Fruit fly (Drosophila melanogaster): ENCODE data around the gene Acer.

DNA sequence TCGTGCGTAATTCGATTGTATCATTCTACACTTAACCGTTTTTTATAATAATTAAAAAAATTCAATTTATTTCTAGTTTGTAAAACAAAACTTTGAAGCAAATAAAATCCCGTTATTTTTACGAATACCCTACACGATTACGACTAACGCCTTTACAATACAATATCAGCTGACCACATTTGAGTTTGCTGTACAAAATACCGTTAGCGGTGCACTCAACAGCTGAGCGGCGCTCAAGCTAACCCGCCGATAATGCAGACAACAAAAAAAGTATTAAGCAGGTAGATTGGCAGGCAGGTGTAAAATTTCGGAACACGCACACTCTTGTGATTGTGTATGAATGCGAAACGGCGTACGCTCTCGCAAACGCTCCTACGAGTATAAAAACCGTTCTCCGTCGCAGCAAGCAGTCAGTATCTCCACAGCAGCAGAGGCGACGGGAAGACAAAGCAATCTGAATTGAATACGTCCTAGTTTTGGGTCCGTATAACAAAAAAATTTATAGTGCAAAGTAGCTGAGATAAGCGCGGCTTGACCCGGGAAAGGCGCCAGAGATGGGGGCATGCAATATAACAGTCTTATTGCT lies at the start of gene Acer:
- no peak for TF ChIP-seq psq (optimal IDR thresholded peaks at IDR 0.05)
- TF ChIP-seq Sin3A (optimal IDR thresholded peaks at IDR 0.05): no peak
- TF ChIP-seq h (optimal IDR thresholded peaks at IDR 0.05): no peak
- no peak for TF ChIP-seq ttk (optimal IDR thresholded peaks at IDR 0.05)

All from Kc167 (cell line).